Fruit fly (Drosophila melanogaster) ovary, adult (tissue): ENCODE results near the gene CG14695.
A peak's percentile ranks its signal among the peaks of the same experiment; 100 is the strongest.

Experiments
- CG17801 ChIP-seq: fragments of 200-800 bp; optimal IDR thresholded peaks from 2 replicates; lab custom pipeline; 2019; ENCODE audit warnings: missing biosample characterization, mild to moderate bottlenecking, missing genetic modification characterization, moderate library complexity; ENCODE audit not compliant: partially characterized antibody

The CG14695 gene

DNA sequence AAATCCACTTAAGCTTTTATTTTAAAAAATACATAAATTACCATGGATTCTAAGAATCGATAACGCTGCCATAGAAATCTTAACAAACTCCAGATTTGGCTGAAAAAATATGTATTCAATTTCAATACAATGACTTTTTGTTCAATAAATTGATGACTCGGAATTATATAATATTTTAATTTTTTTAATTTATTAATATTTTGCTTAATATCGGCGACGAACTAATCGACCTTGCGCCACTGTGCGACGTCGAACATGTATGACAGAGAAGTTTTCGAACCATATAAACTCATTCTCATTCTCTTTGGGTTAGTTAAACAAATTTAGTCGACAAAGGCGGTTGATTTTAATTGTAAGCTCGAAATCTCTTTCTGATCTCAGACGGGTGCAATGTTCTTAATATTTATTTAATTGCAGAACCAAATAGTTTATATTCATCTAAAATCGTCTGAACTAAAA is 29.6 kb downstream of the CG14695 start, which contains the start of gene CG42394:
Gene CG42394 (plus strand): TSS at position 311 of the 459 bp plus-strand sequence.
- TF ChIP-seq CG17801 (GFP tag; lab: Kevin White, UChicago), result peak; percentile 84

DNA sequence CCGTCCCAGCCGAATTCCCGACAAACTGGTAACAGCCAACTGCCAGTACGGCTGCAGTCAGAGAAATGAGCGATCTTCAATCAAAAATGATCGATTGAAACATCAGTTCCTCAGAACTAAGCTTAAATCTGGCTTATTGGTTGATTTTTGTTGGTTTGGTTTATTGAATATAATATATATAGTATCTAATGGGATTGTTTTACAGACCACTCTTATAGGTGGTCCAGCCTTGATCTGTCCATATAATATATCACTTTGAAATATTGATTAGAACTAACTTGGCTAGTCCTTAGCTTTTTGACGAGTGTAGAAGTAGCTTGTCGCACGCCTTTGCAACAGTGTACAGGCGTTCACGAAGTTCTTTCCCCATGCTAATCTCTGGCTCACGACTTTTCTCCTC is 36.7 kb downstream of the CG14695 start:
- TF ChIP-seq CG17801 (GFP tag; lab: Kevin White, UChicago), result no peak

DNA sequence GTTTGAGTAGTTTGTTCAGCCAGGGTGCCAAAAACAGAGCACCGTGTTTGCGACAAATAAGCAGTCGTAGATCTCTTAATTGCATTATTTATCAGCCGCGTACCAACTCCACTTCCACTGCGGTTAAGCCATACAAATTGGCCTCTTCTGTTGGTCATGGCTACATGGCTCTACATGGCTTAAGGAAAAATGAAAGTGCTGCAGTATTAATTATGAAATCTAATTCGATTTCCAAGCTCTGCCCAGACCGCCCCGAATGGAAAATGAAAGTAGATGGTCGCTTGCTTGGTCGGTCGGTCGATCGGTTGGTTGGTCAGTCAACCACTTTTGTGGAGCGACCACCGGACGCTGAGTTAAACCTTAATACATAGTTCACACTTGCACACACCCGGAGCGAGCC is 42.2 kb downstream of the CG14695 start:
- no peak for TF ChIP-seq CG17801 (GFP tag; lab: Kevin White, UChicago)

DNA sequence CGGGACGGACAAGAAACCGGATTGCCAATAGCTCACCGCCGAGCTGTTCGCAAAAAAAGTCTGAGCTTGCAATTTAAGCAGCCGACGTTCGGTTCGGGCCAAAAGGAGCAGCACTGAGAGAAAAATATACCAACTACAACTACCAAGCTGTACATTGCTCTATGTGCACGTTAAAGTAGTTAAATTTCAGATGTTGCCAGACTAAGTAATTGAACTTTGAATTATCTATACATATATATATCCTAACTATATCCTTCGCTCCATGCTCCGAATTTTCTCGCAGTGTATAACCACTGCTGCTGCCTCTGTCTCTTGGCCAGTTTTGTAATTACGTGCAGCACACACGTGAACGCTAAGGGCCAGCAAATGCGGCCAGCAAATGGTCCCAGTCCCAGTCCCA is 44.2 kb downstream of the CG14695 start:
- no peak for TF ChIP-seq CG17801 (GFP tag; lab: Kevin White, UChicago)

DNA sequence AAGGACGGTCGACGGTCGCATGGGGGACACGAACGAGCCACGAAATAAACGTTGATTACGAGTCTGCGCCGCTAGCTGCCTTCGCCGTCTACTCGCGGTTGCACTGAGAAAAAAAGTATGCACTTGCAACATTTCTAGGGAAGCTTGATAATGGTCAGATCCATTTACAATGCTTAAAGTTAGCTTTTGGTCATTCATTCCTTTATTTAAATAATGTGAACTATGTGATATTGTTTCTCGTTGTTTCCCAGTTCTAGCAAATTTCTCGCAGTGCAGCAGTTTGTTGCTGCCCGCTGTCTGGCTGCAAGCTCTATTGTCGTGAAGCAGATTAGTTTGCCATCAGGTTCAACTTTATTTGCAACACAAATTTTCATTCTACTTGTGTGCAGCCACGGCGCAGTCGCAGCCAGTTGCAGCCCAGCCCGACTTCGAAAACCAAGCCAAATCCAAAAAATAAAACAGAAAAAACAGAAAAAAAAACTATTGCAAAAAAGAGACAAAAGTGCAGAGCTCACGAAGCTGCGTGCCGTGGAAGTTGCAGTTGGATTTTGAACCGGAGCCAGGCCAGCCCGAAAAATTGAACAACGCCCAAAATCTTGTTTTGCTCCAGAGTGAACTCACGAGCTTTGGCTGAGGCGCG is 46.5 kb downstream of the CG14695 start:
- no peak for TF ChIP-seq CG17801 (GFP tag; lab: Kevin White, UChicago)

DNA sequence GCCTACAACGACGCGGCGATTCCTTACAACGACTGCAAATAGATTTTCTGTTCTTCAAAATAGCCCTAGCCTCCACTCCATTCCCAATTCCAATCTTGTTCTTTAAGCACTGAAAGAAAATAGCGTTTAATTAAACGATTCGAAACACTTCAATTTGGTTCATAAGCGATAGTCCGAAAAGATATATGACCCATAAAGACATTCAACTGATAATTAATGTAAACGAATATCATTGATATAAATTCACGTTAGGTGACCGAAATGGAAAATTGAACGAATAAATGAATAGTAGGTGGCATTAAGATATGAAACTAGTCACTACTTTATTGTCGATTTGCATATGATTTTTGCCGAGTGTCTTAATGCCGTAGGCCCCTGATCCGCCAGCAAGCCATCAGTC is 49.4 kb downstream of the CG14695 start:
- TF ChIP-seq CG17801 (GFP tag; lab: Kevin White, UChicago), result no peak

DNA sequence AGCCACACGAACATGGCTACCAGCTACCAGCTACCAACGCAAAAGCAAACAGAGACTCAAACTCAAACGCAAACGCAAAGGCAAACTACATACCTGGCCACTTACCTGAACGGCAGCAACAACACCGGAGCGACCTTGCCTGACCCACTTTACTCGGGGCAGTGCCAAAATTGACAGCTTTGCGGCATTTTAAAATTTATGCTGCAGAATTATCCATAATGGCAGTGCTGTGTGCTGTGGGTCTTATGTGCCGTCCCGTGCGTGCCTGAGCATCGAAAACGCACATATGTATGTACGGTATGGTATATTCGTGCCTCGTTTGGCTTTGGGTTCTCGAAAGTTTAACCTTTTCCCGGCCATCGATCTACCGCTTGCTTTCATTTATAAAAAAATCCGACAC is 50.4 kb downstream of the CG14695 start:
- TF ChIP-seq CG17801 (GFP tag; lab: Kevin White, UChicago), result no peak
